Fruit fly (Drosophila melanogaster): Measurements from ENCODE around the gene CG43155.

Gene CG43155

dm6 chrX:11452846-11453391 is 6.7 kb upstream of the CG43155 start:
- TF ChIP-seq insv (optimal IDR thresholded peaks at IDR 0.05) (no peak), h (optimal IDR thresholded peaks at IDR 0.05) (no peak), Sin3A (optimal IDR thresholded peaks at IDR 0.05) (no peak), ttk (optimal IDR thresholded peaks at IDR 0.05) (no peak), Myc (optimal IDR thresholded peaks at IDR 0.05) (no peak), psq (optimal IDR thresholded peaks at IDR 0.05) (no peak)

dm6 chrX:11453638-11454037 is 5.9 kb upstream of the CG43155 start:
- TF ChIP-seq Myc (optimal IDR thresholded peaks at IDR 0.05), result no peak

dm6 chrX:11454189-11454882 is 5.2 kb upstream of the CG43155 start, which contains the start of the genes Evi5 and HP5:
Gene Evi5 (minus strand): TSS chrX:11454386.
Gene HP5 (plus strand): TSS chrX:11454786.
- no peak for TF ChIP-seq psq (optimal IDR thresholded peaks at IDR 0.05)
- no peak for TF ChIP-seq Myc (optimal IDR thresholded peaks at IDR 0.05)
- no peak for TF ChIP-seq ttk (optimal IDR thresholded peaks at IDR 0.05)
- TF ChIP-seq Sin3A (optimal IDR thresholded peaks at IDR 0.05), result no peak
- TF ChIP-seq insv (optimal IDR thresholded peaks at IDR 0.05), result no peak
- TF ChIP-seq h (optimal IDR thresholded peaks at IDR 0.05), result no peak

dm6 chrX:11457149-11457548 is 2.4 kb upstream of the CG43155 start:
- no peak for TF ChIP-seq ttk (optimal IDR thresholded peaks at IDR 0.05)
- TF ChIP-seq Sin3A (optimal IDR thresholded peaks at IDR 0.05), result no peak
- TF ChIP-seq Myc (optimal IDR thresholded peaks at IDR 0.05), result no peak
- no peak for TF ChIP-seq h (optimal IDR thresholded peaks at IDR 0.05)
- TF ChIP-seq psq (optimal IDR thresholded peaks at IDR 0.05), result no peak
- TF ChIP-seq insv (optimal IDR thresholded peaks at IDR 0.05), result no peak

- TF ChIP-seq insv (optimal IDR thresholded peaks at IDR 0.05), result no peak
- no peak for TF ChIP-seq h (optimal IDR thresholded peaks at IDR 0.05)
- TF ChIP-seq ttk (optimal IDR thresholded peaks at IDR 0.05), result no peak
- TF ChIP-seq Sin3A (optimal IDR thresholded peaks at IDR 0.05), result no peak
- TF ChIP-seq psq (optimal IDR thresholded peaks at IDR 0.05), result no peak
- TF ChIP-seq Myc (optimal IDR thresholded peaks at IDR 0.05), result no peak
Observed at dm6 chrX:11464047-11464446, 4.5 kb downstream of the CG43155 start.

dm6 chrX:11466757-11467156 is 7.2 kb downstream of the CG43155 start:
- TF ChIP-seq insv (optimal IDR thresholded peaks at IDR 0.05) (no peak), Myc (optimal IDR thresholded peaks at IDR 0.05) (no peak), psq (optimal IDR thresholded peaks at IDR 0.05) (no peak), Sin3A (optimal IDR thresholded peaks at IDR 0.05) (no peak), ttk (optimal IDR thresholded peaks at IDR 0.05) (no peak), h (optimal IDR thresholded peaks at IDR 0.05) (no peak)

dm6 chrX:11468304-11468703 is 8.7 kb downstream of the CG43155 start:
- no peak for TF ChIP-seq ttk (optimal IDR thresholded peaks at IDR 0.05)
- TF ChIP-seq Myc (optimal IDR thresholded peaks at IDR 0.05), result no peak
- no peak for TF ChIP-seq insv (optimal IDR thresholded peaks at IDR 0.05)
- no peak for TF ChIP-seq psq (optimal IDR thresholded peaks at IDR 0.05)
- TF ChIP-seq h (optimal IDR thresholded peaks at IDR 0.05), result no peak
- no peak for TF ChIP-seq Sin3A (optimal IDR thresholded peaks at IDR 0.05)

dm6 chrX:11476758-11477157 is 17.2 kb downstream of the CG43155 start, which contains the start of gene Cyp4g15:
Gene Cyp4g15 (plus strand): TSS chrX:11477058.
- TF ChIP-seq Sin3A (optimal IDR thresholded peaks at IDR 0.05) (no peak), psq (optimal IDR thresholded peaks at IDR 0.05) (no peak), h (optimal IDR thresholded peaks at IDR 0.05) (no peak), Myc (optimal IDR thresholded peaks at IDR 0.05) (no peak), ttk (optimal IDR thresholded peaks at IDR 0.05) (no peak), insv (optimal IDR thresholded peaks at IDR 0.05) (no peak)

- TF ChIP-seq ttk (optimal IDR thresholded peaks at IDR 0.05), result no peak
Observed at dm6 chrX:11483297-11483696, 23.7 kb downstream of the CG43155 start, which contains the start of gene Uba5. Gene Uba5 (plus strand): TSS chrX:11483518.

dm6 chrX:11485075-11485474 is 25.5 kb downstream of the CG43155 start, which contains the start of gene Spase25:
Gene Spase25 (plus strand): TSS chrX:11485250.
- TF ChIP-seq h (optimal IDR thresholded peaks at IDR 0.05), result no peak
- no peak for TF ChIP-seq Myc (optimal IDR thresholded peaks at IDR 0.05)
- no peak for TF ChIP-seq insv (optimal IDR thresholded peaks at IDR 0.05)
- TF ChIP-seq ttk (optimal IDR thresholded peaks at IDR 0.05), result no peak
- TF ChIP-seq psq (optimal IDR thresholded peaks at IDR 0.05), result no peak
- TF ChIP-seq Sin3A (optimal IDR thresholded peaks at IDR 0.05), result no peak

- TF ChIP-seq psq (optimal IDR thresholded peaks at IDR 0.05) (no peak), Sin3A (optimal IDR thresholded peaks at IDR 0.05) (no peak), ttk (optimal IDR thresholded peaks at IDR 0.05) (no peak), insv (optimal IDR thresholded peaks at IDR 0.05) (no peak), h (optimal IDR thresholded peaks at IDR 0.05) (no peak), Myc (optimal IDR thresholded peaks at IDR 0.05) (no peak)
Observed at dm6 chrX:11491473-11491872, 31.9 kb downstream of the CG43155 start, which contains the start of gene CG33235. Gene CG33235 (minus strand): TSS chrX:11491573.

dm6 chrX:11492205-11492604 is 32.6 kb downstream of the CG43155 start:
- TF ChIP-seq h (optimal IDR thresholded peaks at IDR 0.05) (no peak), Sin3A (optimal IDR thresholded peaks at IDR 0.05) (no peak), Myc (optimal IDR thresholded peaks at IDR 0.05) (no peak), psq (optimal IDR thresholded peaks at IDR 0.05) (no peak), insv (optimal IDR thresholded peaks at IDR 0.05) (no peak)
